Fruit fly (Drosophila melanogaster) whole organism, prepupa: ENCODE measurements around the gene CG33108.

Experiments used
- Blimp-1 ChIP-seq: fragments of 200-800 bp; sonication (Bioruptor generic); optimal IDR thresholded peaks from 3 replicates; lab custom pipeline; 2017; ENCODE audit warnings: missing biosample characterization, missing genetic modification characterization, mild to moderate bottlenecking, moderate library complexity, missing genetic modification reagents
- CG10631 ChIP-seq: fragments of 200-800 bp; sonication (Bioruptor generic); optimal IDR thresholded peaks from 2 replicates; lab custom pipeline; 2016; ENCODE audit warnings: missing biosample characterization, missing genetic modification characterization
- CG10669 ChIP-seq: fragments of 200-800 bp; sonication (Bioruptor generic); optimal IDR thresholded peaks from 3 replicates; lab custom pipeline; 2018; ENCODE audit warnings: missing biosample characterization, mild to moderate bottlenecking, missing genetic modification characterization, moderate library complexity
- CG11294 ChIP-seq: fragments of 200-800 bp; sonication (Bioruptor generic); IDR thresholded peaks from 2 replicates; pipeline ENCODE4 v1.3.6; 2022; ENCODE audit warnings: missing biosample characterization, missing genetic modification characterization
- CG11762 ChIP-seq: fragments of 200-800 bp; sonication (Bioruptor generic); optimal IDR thresholded peaks from 3 replicates; lab custom pipeline; 2016; ENCODE audit warnings: missing biosample characterization, missing genetic modification characterization; ENCODE audit not compliant: insufficient read depth
- CG11902 ChIP-seq: fragments of 200-800 bp; sonication (Bioruptor generic); optimal IDR thresholded peaks from 3 replicates; lab custom pipeline; 2016; ENCODE audit warnings: missing biosample characterization, missing genetic modification characterization
- CG1621 ChIP-seq: fragments of 200-800 bp; sonication (Bioruptor generic); optimal IDR thresholded peaks from 3 replicates; lab custom pipeline; 2018; ENCODE audit warnings: missing biosample characterization, mild to moderate bottlenecking, missing genetic modification characterization
- CG16779 ChIP-seq: fragments of 200-800 bp; sonication (Bioruptor generic); optimal IDR thresholded peaks from 3 replicates; lab custom pipeline; 2017; ENCODE audit warnings: missing biosample characterization, mild to moderate bottlenecking, missing genetic modification characterization
- CG3032 ChIP-seq: fragments of 200-800 bp; optimal IDR thresholded peaks from 2 replicates; lab custom pipeline; 2019; ENCODE audit warnings: missing biosample characterization, mild to moderate bottlenecking, missing genetic modification characterization, moderate library complexity
- CG32006 ChIP-seq: fragments of 200-800 bp; sonication (Bioruptor generic); optimal IDR thresholded peaks from 3 replicates; lab custom pipeline; 2017; ENCODE audit warnings: missing biosample characterization, mild to moderate bottlenecking, missing genetic modification characterization
- CG34406 ChIP-seq: fragments of 200-800 bp; sonication (Bioruptor generic); optimal IDR thresholded peaks from 3 replicates; lab custom pipeline; 2016; ENCODE audit warnings: missing biosample characterization, missing genetic modification characterization
- CG3919 ChIP-seq: fragments of 200-800 bp; sonication (Bioruptor generic); optimal IDR thresholded peaks from 3 replicates; lab custom pipeline; 2016; ENCODE audit warnings: missing biosample characterization, missing genetic modification characterization
- CG4318 ChIP-seq: fragments of 200-800 bp; sonication (Bioruptor generic); optimal IDR thresholded peaks from 3 replicates; lab custom pipeline; 2017; ENCODE audit warnings: missing biosample characterization, mild to moderate bottlenecking, missing genetic modification characterization
- CG6163 ChIP-seq: fragments of 200-800 bp; sonication (Bioruptor generic); IDR thresholded peaks from 3 replicates; pipeline ENCODE4 v1.3.6; 2022; ENCODE audit warnings: missing biosample characterization, missing genetic modification characterization
- CG6276 ChIP-seq: fragments of 200-800 bp; sonication (Bioruptor generic); optimal IDR thresholded peaks from 2 replicates; lab custom pipeline; 2017; ENCODE audit warnings: missing biosample characterization, mild to moderate bottlenecking, missing genetic modification characterization
- CG6808 ChIP-seq: fragments of 200-800 bp; sonication (Bioruptor generic); optimal IDR thresholded peaks from 3 replicates; lab custom pipeline; 2017; ENCODE audit warnings: missing biosample characterization, missing genetic modification characterization, mild to moderate bottlenecking, moderate library complexity, missing genetic modification reagents
- CG6854 ChIP-seq: fragments of 200-800 bp; sonication (Bioruptor generic); optimal IDR thresholded peaks from 2 replicates; lab custom pipeline; 2017; ENCODE audit warnings: missing biosample characterization, mild to moderate bottlenecking, missing genetic modification characterization
- CG7368 ChIP-seq: fragments of 200-800 bp; sonication (Bioruptor generic); optimal IDR thresholded peaks from 3 replicates; lab custom pipeline; 2016; ENCODE audit warnings: missing biosample characterization, missing genetic modification characterization
- CG8119 ChIP-seq: fragments of 200-800 bp; sonication (Bioruptor generic); IDR thresholded peaks from 3 replicates; pipeline ENCODE4 v1.3.6; 2022; ENCODE audit warnings: missing biosample characterization, missing genetic modification characterization
- CG8319 ChIP-seq: fragments of 200-800 bp; sonication (Bioruptor generic); optimal IDR thresholded peaks from 3 replicates; lab custom pipeline; 2016; ENCODE audit warnings: missing biosample characterization, missing genetic modification characterization
- CG8632 ChIP-seq: fragments of 200-800 bp; sonication (Bioruptor generic); optimal IDR thresholded peaks from 3 replicates; lab custom pipeline; 2016; ENCODE audit warnings: missing biosample characterization, missing genetic modification characterization
- CG9139 ChIP-seq: fragments of 200-800 bp; sonication (Bioruptor generic); optimal IDR thresholded peaks from 3 replicates; lab custom pipeline; 2017; ENCODE audit warnings: missing biosample characterization, mild to moderate bottlenecking, missing genetic modification characterization
- Eip75B ChIP-seq: fragments of 200-800 bp; sonication (Bioruptor generic); optimal IDR thresholded peaks from 3 replicates; lab custom pipeline; 2016; ENCODE audit warnings: missing biosample characterization, missing genetic modification characterization
- Eip78C ChIP-seq: fragments of 200-800 bp; sonication (Bioruptor generic); peaks from one replicate; lab custom pipeline; 2016; ENCODE audit warnings: missing biosample characterization, missing genetic modification characterization
- Eip93F ChIP-seq: fragments of 200-800 bp; sonication (Bioruptor generic); optimal IDR thresholded peaks from 2 replicates; lab custom pipeline; 2016; ENCODE audit warnings: missing biosample characterization, mild to moderate bottlenecking, missing genetic modification characterization
- Ets96B ChIP-seq: fragments of 200-800 bp; optimal IDR thresholded peaks from 2 replicates; lab custom pipeline; 2019; ENCODE audit warnings: missing biosample characterization, mild to moderate bottlenecking, missing genetic modification characterization, moderate library complexity
- Gug ChIP-seq: fragments of 200-800 bp; sonication (Bioruptor generic); IDR thresholded peaks from 2 replicates; pipeline ENCODE4 v1.3.6; 2022; ENCODE audit warnings: missing biosample characterization, missing genetic modification characterization
- Hr38 ChIP-seq: sonication (Bioruptor generic); optimal IDR thresholded peaks from 2 replicates; lab custom pipeline; 2016; ENCODE audit warnings: missing biosample characterization, missing genetic modification characterization
- Hr4 ChIP-seq: fragments of 200-800 bp; sonication (Bioruptor generic); optimal IDR thresholded peaks from 3 replicates; lab custom pipeline; 2016; ENCODE audit warnings: missing biosample characterization, missing genetic modification characterization
- Lpt ChIP-seq: fragments of 200-800 bp; sonication (Bioruptor generic); optimal IDR thresholded peaks from 3 replicates; lab custom pipeline; 2016; ENCODE audit warnings: missing biosample characterization, missing genetic modification characterization
- Met ChIP-seq: fragments of 200-800 bp; sonication (Bioruptor generic); optimal IDR thresholded peaks from 3 replicates; lab custom pipeline; 2016; ENCODE audit warnings: missing biosample characterization, missing genetic modification characterization
- OdsH ChIP-seq: fragments of 200-800 bp; sonication (Bioruptor generic); optimal IDR thresholded peaks from 3 replicates; lab custom pipeline; 2016; ENCODE audit warnings: missing biosample characterization, missing genetic modification characterization
- Sox102F ChIP-seq: fragments of 200-800 bp; sonication (Bioruptor generic); optimal IDR thresholded peaks from 2 replicates; lab custom pipeline; 2016; ENCODE audit warnings: missing biosample characterization, mild to moderate bottlenecking, missing genetic modification characterization
- Sox14 ChIP-seq: fragments of 200-800 bp; sonication (Bioruptor generic); optimal IDR thresholded peaks from 3 replicates; lab custom pipeline; 2016; ENCODE audit warnings: missing biosample characterization, missing genetic modification characterization
- achi ChIP-seq: fragments of 200-800 bp; sonication (Bioruptor generic); optimal IDR thresholded peaks from 3 replicates; lab custom pipeline; 2016; ENCODE audit warnings: missing biosample characterization, missing genetic modification characterization
- acj6 ChIP-seq: fragments of 200-800 bp; sonication (Bioruptor generic); optimal IDR thresholded peaks from 3 replicates; lab custom pipeline; 2016; ENCODE audit warnings: missing biosample characterization, missing genetic modification characterization
- cyc ChIP-seq: fragments of 200-800 bp; sonication (Bioruptor generic); optimal IDR thresholded peaks from 3 replicates; lab custom pipeline; 2016; ENCODE audit warnings: missing biosample characterization, missing genetic modification characterization
- dac ChIP-seq: fragments of 200-800 bp; sonication (Bioruptor generic); optimal IDR thresholded peaks from 2 replicates; lab custom pipeline; 2017; ENCODE audit warnings: missing biosample characterization, mild to moderate bottlenecking, missing genetic modification characterization
- eg ChIP-seq: fragments of 200-800 bp; sonication (Bioruptor generic); IDR thresholded peaks from 3 replicates; pipeline ENCODE4 v1.3.6; 2022; ENCODE audit warnings: missing biosample characterization, missing genetic modification characterization
- esn ChIP-seq: fragments of 200-800 bp; sonication (Bioruptor generic); optimal IDR thresholded peaks from 2 replicates; lab custom pipeline; 2016; ENCODE audit warnings: missing biosample characterization, mild to moderate bottlenecking, missing genetic modification characterization, moderate library complexity
- fd59A ChIP-seq: fragments of 200-800 bp; sonication (Bioruptor generic); optimal IDR thresholded peaks from 2 replicates; lab custom pipeline; 2017; ENCODE audit warnings: missing biosample characterization, mild to moderate bottlenecking, missing genetic modification characterization, missing genetic modification reagents
- fd85E ChIP-seq: fragments of 200-800 bp; sonication (Bioruptor generic); optimal IDR thresholded peaks from 3 replicates; lab custom pipeline; 2016; ENCODE audit warnings: missing biosample characterization, missing genetic modification characterization
- fkh ChIP-seq: fragments of 200-800 bp; sonication (Bioruptor generic); optimal IDR thresholded peaks from 3 replicates; lab custom pipeline; 2017; ENCODE audit warnings: missing biosample characterization, mild to moderate bottlenecking, missing genetic modification characterization, moderate library complexity
- lz ChIP-seq: fragments of 200-800 bp; sonication (Bioruptor generic); optimal IDR thresholded peaks from 3 replicates; lab custom pipeline; 2016; ENCODE audit warnings: missing biosample characterization, missing genetic modification characterization
- net ChIP-seq: fragments of 200-800 bp; sonication (Bioruptor generic); optimal IDR thresholded peaks from 3 replicates; lab custom pipeline; 2016; ENCODE audit warnings: missing biosample characterization, missing genetic modification characterization
- pdm3 ChIP-seq: fragments of 200-800 bp; sonication (Bioruptor generic); optimal IDR thresholded peaks from 3 replicates; lab custom pipeline; 2016; ENCODE audit warnings: missing biosample characterization, missing genetic modification characterization
- salr ChIP-seq, 2 experiments: fragments of 200-800 bp; sonication (Bioruptor generic); optimal IDR thresholded peaks; 3 replicates each; lab custom pipeline; 2016 to 2018; ENCODE audit warnings: missing biosample characterization in 2 of 2, missing genetic modification characterization in 2 of 2, mild to moderate bottlenecking in 1 of 2
- spab ChIP-seq: fragments of 200-800 bp; sonication (Bioruptor generic); optimal IDR thresholded peaks from 2 replicates; lab custom pipeline; 2017; ENCODE audit warnings: missing biosample characterization, mild to moderate bottlenecking, missing genetic modification characterization, missing genetic modification reagents
- ss ChIP-seq, 2 experiments: fragments of 200-800 bp; sonication (Bioruptor generic); optimal IDR thresholded peaks; 2 replicates in 1 of 2; 3 replicates in 1 of 2; lab custom pipeline; 2017 to 2018; ENCODE audit warnings: mild to moderate bottlenecking in 2 of 2, missing biosample characterization in 2 of 2, missing genetic modification characterization in 2 of 2, moderate library complexity in 1 of 2
- svp ChIP-seq: fragments of 200-800 bp; sonication (Bioruptor generic); peaks from one replicate; lab custom pipeline; 2016; ENCODE audit warnings: missing biosample characterization, missing genetic modification characterization
- vri ChIP-seq: fragments of 200-800 bp; sonication (Bioruptor generic); optimal IDR thresholded peaks from 3 replicates; lab custom pipeline; 2016; ENCODE audit warnings: missing biosample characterization, mild to moderate bottlenecking, missing genetic modification characterization

CG33108 gene

DNA sequence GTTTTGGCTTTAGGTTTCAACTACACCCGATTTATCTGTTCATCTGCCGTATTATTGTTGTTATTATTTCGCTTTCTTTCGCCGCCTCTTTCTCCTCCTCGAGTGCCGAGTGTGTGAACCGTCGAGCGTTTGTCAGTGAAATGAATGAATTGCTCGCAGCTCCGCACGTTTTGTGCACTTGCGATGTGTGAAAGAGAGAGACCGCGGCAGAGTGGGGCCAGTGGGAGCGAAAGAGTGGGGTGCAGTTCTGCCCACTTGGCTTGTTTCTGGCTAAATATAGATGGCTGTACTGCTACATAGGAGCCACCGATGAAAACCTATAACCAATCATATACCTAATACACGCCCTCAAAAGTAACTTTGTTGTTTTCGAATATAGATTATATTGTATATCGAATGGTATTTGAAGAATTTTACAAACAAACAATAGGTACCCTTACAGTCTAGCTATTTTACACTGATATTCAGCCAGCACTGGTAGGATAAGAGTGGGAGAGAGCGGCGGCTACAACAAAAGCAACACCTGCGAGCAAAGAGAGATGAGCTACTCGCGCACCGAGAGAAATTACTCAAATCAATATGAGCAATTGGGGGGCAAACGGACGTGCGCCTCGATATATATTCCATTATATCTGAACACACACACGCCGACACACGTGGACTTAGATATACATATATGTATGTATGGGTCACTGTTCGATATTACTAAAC lies 11.1 kb downstream of the CG33108 start:
- TF ChIP-seq CG9139 (GFP tag; lab: Kevin White, UChicago) (no peak), CG6276 (GFP tag; lab: Kevin White, UChicago) (peak; percentile 41), Sox102F (GFP tag; lab: Kevin White, UChicago) (no peak), Hr4 (GFP tag; lab: Kevin White, UChicago) (peak; percentile 25), Blimp-1 (no peak), CG8632 (GFP tag; lab: Kevin White, UChicago) (no peak), CG6163 (peak; percentile 41; the same call in 1 of the 3 replicates), CG8119 (GFP tag; lab: Robert Waterston, UW) (peak; percentile 55), net (GFP tag; lab: Kevin White, UChicago) (peak; percentile 24), fd85E (GFP tag; lab: Kevin White, UChicago) (no peak), cyc (GFP tag; lab: Kevin White, UChicago) (no peak), CG4318 (GFP tag; lab: Kevin White, UChicago) (no peak), Ets96B (tag; lab: Kevin White, UChicago) (no peak), Eip78C (peak; percentile 84), CG10631 (GFP tag; lab: Kevin White, UChicago) (no peak), fd59A (GFP tag; lab: Kevin White, UChicago) (no peak), CG11762 (no peak), CG32006 (GFP tag; lab: Kevin White, UChicago) (peak; percentile 47), Hr38 (GFP tag; lab: Kevin White, UChicago) (no peak), Sox14 (GFP tag; lab: Kevin White, UChicago) (peak; percentile 54), CG11902 (no peak), Lpt (GFP tag; lab: Kevin White, UChicago) (no peak), fkh (GFP tag; lab: Kevin White, UChicago) (no peak), svp (GFP tag; lab: Kevin White, UChicago) (peak; percentile 80), CG3919 (GFP tag; lab: Kevin White, UChicago) (peak; percentile 10), CG10669 (GFP tag; lab: Kevin White, UChicago) (no peak), dac (GFP tag; lab: Kevin White, UChicago) (peak; percentile 14), CG16779 (tag; lab: Kevin White, UChicago) (peak; percentile 22), lz (GFP tag; lab: Kevin White, UChicago) (peak; percentile 22), acj6 (no peak), pdm3 (GFP tag; lab: Kevin White, UChicago) (peak; percentile 4), spab (no peak), achi (no peak), vri (peak; percentile 9), OdsH (GFP tag; lab: Kevin White, UChicago) (peak; percentile 47), CG1621 (tag; lab: Kevin White, UChicago) (no peak), CG6808 (GFP tag; lab: Kevin White, UChicago) (peak; percentile 14), CG8319 (no peak), Met (GFP tag; lab: Kevin White, UChicago) (peak; percentile 56), Eip75B (GFP tag; lab: Kevin White, UChicago) (peak; percentile 28), Gug (GFP tag; lab: Robert Waterston, UW) (peak; percentile 46), CG3032 (tag; lab: Kevin White, UChicago) (no peak), esn (GFP tag; lab: Kevin White, UChicago) (peak; percentile 32), Eip93F (GFP tag; lab: Kevin White, UChicago) (no peak), eg (GFP tag; lab: Robert Waterston, UW) (peak; percentile 54), salr (GFP tag; optimal IDR thresholded peaks at IDR 0.05; lab: Kevin White, UChicago) (no peak), CG6854 (GFP tag; lab: Kevin White, UChicago) (peak; percentile 17), CG11294 (GFP tag; lab: Robert Waterston, UW) (no peak), CG34406 (GFP tag; lab: Kevin White, UChicago) (no peak), CG7368 (no peak), ss (GFP tag; optimal IDR thresholded peaks at IDR 0.05; lab: Kevin White, UChicago) (peak in 1 of 2 experiments; percentile 26)
